Worm (Caenorhabditis elegans): ENCODE measurements around the gene srh-44.

ce11 chrII:11542958-11543357 lies 28.1 kb downstream of the srh-44 start:
- no peak for TF ChIP-seq nhr-48 (tag; optimal IDR thresholded peaks at IDR 0.05)
- no peak for TF ChIP-seq nhr-28 (tag; optimal IDR thresholded peaks at IDR 0.05)
